Fruit fly (Drosophila melanogaster) whole organism, pupa: Measurements from ENCODE around the gene flfl.

ENCODE experiments used
- CG10348 ChIP-seq: fragments of 200-800 bp; sonication (Bioruptor generic); IDR thresholded peaks from 2 replicates; pipeline ENCODE4 v1.3.6; 2022; ENCODE audit warnings: missing biosample characterization, missing genetic modification characterization
- CG12605 ChIP-seq: fragments of 200-800 bp; sonication (Bioruptor generic); IDR thresholded peaks from 2 replicates; pipeline ENCODE4 v1.3.6; 2022; ENCODE audit warnings: missing biosample characterization, missing genetic modification characterization
- CG13204 ChIP-seq: fragments of 200-800 bp; sonication (Bioruptor generic); optimal IDR thresholded peaks from 2 replicates; lab custom pipeline; 2018; ENCODE audit warnings: missing biosample characterization, mild to moderate bottlenecking, missing genetic modification characterization, moderate library complexity
- CG14655 ChIP-seq: fragments of 200-800 bp; sonication (Bioruptor generic); optimal IDR thresholded peaks from 3 replicates; lab custom pipeline; 2017; ENCODE audit warnings: mild to moderate bottlenecking, missing biosample characterization, missing genetic modification reagents, missing genetic modification characterization
- CG15710 ChIP-seq: fragments of 200-800 bp; sonication (Bioruptor generic); optimal IDR thresholded peaks from 2 replicates; lab custom pipeline; 2018; ENCODE audit warnings: missing biosample characterization, mild to moderate bottlenecking, missing genetic modification characterization, moderate library complexity
- CG4496 ChIP-seq: fragments of 200-800 bp; sonication (Bioruptor generic); IDR thresholded peaks from 3 replicates; pipeline ENCODE4 v1.3.6; 2022; ENCODE audit warnings: missing biosample characterization, missing genetic modification characterization
- CG8159 ChIP-seq: fragments of 200-800 bp; sonication (Bioruptor generic); optimal IDR thresholded peaks from 3 replicates; lab custom pipeline; 2018; ENCODE audit warnings: missing biosample characterization, mild to moderate bottlenecking, missing genetic modification characterization, moderate library complexity
- CG9948 ChIP-seq: fragments of 200-800 bp; sonication (Bioruptor generic); optimal IDR thresholded peaks from 2 replicates; lab custom pipeline; 2018; ENCODE audit warnings: missing biosample characterization, mild to moderate bottlenecking, missing genetic modification characterization, moderate library complexity
- EcR ChIP-seq: fragments of 200-800 bp; sonication (Bioruptor generic); optimal IDR thresholded peaks from 3 replicates; lab custom pipeline; 2019; ENCODE audit warnings: missing biosample characterization, missing genetic modification characterization, mild to moderate bottlenecking, moderate library complexity, missing genetic modification reagents
- Pif1B ChIP-seq: fragments of 200-800 bp; sonication (Bioruptor generic); optimal IDR thresholded peaks from 3 replicates; lab custom pipeline; 2016; ENCODE audit warnings: missing biosample characterization, missing genetic modification characterization
- Snoo ChIP-seq: fragments of 200-800 bp; sonication (Bioruptor generic); optimal IDR thresholded peaks from 3 replicates; lab custom pipeline; 2017; ENCODE audit warnings: missing biosample characterization, mild to moderate bottlenecking, missing genetic modification characterization, inconsistent platforms
- fd96Ca ChIP-seq: fragments of 200-800 bp; sonication (Bioruptor generic); IDR thresholded peaks from 3 replicates; pipeline ENCODE4 v1.3.6; 2022; ENCODE audit warnings: missing biosample characterization, missing genetic modification characterization
- gl ChIP-seq: fragments of 200-800 bp; sonication (Bioruptor generic); optimal IDR thresholded peaks from 2 replicates; lab custom pipeline; 2018; ENCODE audit warnings: missing biosample characterization, mild to moderate bottlenecking, missing genetic modification characterization
- rn ChIP-seq: fragments of 200-800 bp; sonication (Bioruptor generic); IDR thresholded peaks from 2 replicates; pipeline ENCODE4 v1.3.6; 2022; ENCODE audit warnings: missing biosample characterization, missing genetic modification characterization

dm6 chr3R:13728897-13729296 lies 45.2 kb downstream of the flfl start:
- TF ChIP-seq CG8159 (tag; lab: Kevin White, UChicago) (no peak), CG9948 (tag; lab: Kevin White, UChicago) (no peak), Snoo (tag; lab: Kevin White, UChicago) (no peak), fd96Ca (no peak), CG12605 (GFP tag; lab: Robert Waterston, UW) (no peak), CG14655 (GFP tag; lab: Kevin White, UChicago) (no peak), CG13204 (GFP tag; lab: Kevin White, UChicago) (no peak), CG4496 (no peak), CG15710 (no peak), CG10348 (GFP tag; lab: Robert Waterston, UW) (no peak), EcR (no peak), Pif1B (GFP tag; lab: Kevin White, UChicago) (no peak), rn (GFP tag; lab: Robert Waterston, UW) (no peak), gl (tag; lab: Kevin White, UChicago) (no peak)
